Worm (Caenorhabditis elegans) whole organism, midembryonic: ENCODE data around the gene Y58A7A.5.

Experiments used
- T22C8.4 ChIP-seq: fragments of 200-800 bp; sonication (Bioruptor generic); IDR thresholded peaks from 2 replicates; pipeline ENCODE4 v1.3.6; 2022; ENCODE audit warnings: missing genetic modification characterization, missing compliant biosample characterization
- cog-1 ChIP-seq: sonication (generic microtip); optimal IDR thresholded peaks from 2 replicates; lab custom pipeline; 2016; ENCODE audit warnings: missing genetic modification characterization, missing compliant biosample characterization
- flt-1 ChIP-seq: fragments of 200-800 bp; sonication (Bioruptor generic); IDR thresholded peaks from 2 replicates; pipeline ENCODE4 v1.3.6; 2022; ENCODE audit warnings: missing genetic modification characterization, missing compliant biosample characterization
- klf-2 ChIP-seq: fragments of 200-800 bp; sonication (Bioruptor generic); conservative IDR thresholded peaks from 2 replicates; pipeline ENCODE4 v1.3.6; 2022; ENCODE audit warnings: missing genetic modification reagents, missing genetic modification characterization, missing compliant biosample characterization
- med-1 ChIP-seq: sonication (generic microtip); optimal IDR thresholded peaks from 2 replicates; lab custom pipeline; 2017; ENCODE audit warnings: missing genetic modification characterization, mild to moderate bottlenecking, missing compliant biosample characterization, antibody characterized with exemption, missing genetic modification reagents; ENCODE audit not compliant: insufficient read depth
- ref-1 ChIP-seq: fragments of 200-800 bp; sonication (Bioruptor generic); conservative IDR thresholded peaks from 2 replicates; pipeline ENCODE4 v1.3.6; 2022; ENCODE audit warnings: missing genetic modification reagents, missing genetic modification characterization, missing compliant biosample characterization
- tab-1 ChIP-seq: fragments of 200-800 bp; sonication (Bioruptor generic); IDR thresholded peaks from 2 replicates; pipeline ENCODE4 v1.3.6; 2022; ENCODE audit warnings: missing genetic modification characterization, missing compliant biosample characterization
- ztf-23 ChIP-seq: fragments of 200-800 bp; sonication (Bioruptor generic); IDR thresholded peaks from 2 replicates; pipeline ENCODE4 v1.3.6; 2022; ENCODE audit warnings: missing genetic modification reagents, missing genetic modification characterization, missing compliant biosample characterization
- ztf-29 ChIP-seq: fragments of 200-800 bp; sonication (Bioruptor generic); IDR thresholded peaks from 2 replicates; pipeline ENCODE4 v1.3.6; 2022; ENCODE audit warnings: missing genetic modification reagents, missing genetic modification characterization, missing compliant biosample characterization

Y58A7A.5 gene

DNA sequence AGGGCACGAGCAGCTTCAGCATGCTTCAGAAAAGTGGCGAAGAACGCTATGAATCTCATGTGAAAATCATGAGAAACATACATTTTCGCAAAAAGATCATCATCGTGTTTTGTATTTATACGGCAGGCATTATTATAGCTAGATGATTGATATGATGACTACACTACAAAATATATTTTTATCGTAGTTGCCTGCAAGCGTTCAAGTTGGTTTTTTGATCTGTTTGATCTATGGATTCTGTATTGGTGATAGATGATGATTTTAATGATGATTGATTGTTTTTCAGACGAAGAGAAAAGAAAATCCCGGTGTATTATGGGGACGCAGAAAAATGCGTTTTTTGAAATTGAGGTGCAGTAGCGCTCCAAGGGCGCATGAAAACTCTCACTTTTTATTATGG is 23.9 kb upstream of the Y58A7A.5 start, which contains the start of gene ugt-63:
TSS of gene ugt-63 (minus strand) at position 89 of the 400 bp plus-strand sequence.
- TF ChIP-seq ztf-29 (GFP tag; lab: Robert Waterston, UW) (no peak), tab-1 (no peak), med-1 (GFP tag; lab: Kevin White, UChicago) (no peak), ztf-23 (GFP tag; lab: Robert Waterston, UW) (no peak), T22C8.4 (GFP tag; lab: Robert Waterston, UW) (no peak), klf-2 (GFP tag; lab: Robert Waterston, UW) (no peak), ref-1 (GFP tag; lab: Robert Waterston, UW) (no peak), flt-1 (GFP tag; lab: Robert Waterston, UW) (no peak), cog-1 (tag; lab: Kevin White, UChicago) (no peak)

DNA sequence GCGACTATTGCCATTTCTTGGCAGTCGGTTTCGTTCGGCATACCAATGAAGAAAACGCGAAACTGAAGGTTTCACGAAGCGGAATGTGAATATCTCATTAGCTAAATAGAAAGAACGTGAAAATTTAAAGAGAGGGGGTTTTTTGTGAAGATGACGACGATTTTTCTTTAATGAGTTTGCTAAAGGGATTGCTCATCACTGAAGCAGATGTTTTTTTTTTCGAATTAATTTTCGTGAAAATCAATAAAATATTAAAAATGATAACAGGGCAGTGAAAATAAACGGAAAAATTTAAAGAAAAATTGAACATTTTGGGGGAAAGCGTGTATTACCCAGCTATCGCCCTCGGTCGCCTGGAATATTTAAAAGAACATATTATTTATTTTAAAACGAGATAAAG is 21.0 kb upstream of the Y58A7A.5 start, which contains the start of gene srab-3:
TSS of gene srab-3 (minus strand) at position 101 of the 400 bp plus-strand sequence.
- TF ChIP-seq ref-1 (GFP tag; lab: Robert Waterston, UW) (no peak), cog-1 (tag; lab: Kevin White, UChicago) (no peak), tab-1 (no peak), med-1 (GFP tag; lab: Kevin White, UChicago) (no peak), flt-1 (GFP tag; lab: Robert Waterston, UW) (no peak), T22C8.4 (GFP tag; lab: Robert Waterston, UW) (no peak), ztf-23 (GFP tag; lab: Robert Waterston, UW) (no peak), klf-2 (GFP tag; lab: Robert Waterston, UW) (no peak), ztf-29 (GFP tag; lab: Robert Waterston, UW) (no peak)

DNA sequence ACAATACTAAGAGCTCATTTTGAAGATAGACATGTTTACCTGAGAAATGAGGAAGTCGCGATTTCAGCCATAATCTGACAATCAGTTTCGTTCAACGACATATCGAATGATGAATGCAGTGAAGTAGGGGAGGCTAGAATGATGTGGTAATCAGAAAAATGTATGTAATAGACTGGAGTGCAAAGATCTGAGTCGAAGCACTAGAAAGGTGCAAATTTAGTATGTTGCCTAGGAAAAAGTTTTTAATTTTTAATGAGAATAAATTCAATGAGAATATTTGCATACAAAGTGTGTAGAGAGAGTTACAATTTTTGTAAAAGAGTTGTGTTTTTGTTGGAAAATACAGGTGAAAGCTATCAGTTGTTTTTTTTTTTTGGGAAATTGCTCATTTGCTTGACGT is 18.2 kb upstream of the Y58A7A.5 start, which contains the start of gene srab-2:
TSS of gene srab-2 (minus strand) at position 101 of the 400 bp plus-strand sequence.
- TF ChIP-seq tab-1, result no peak
- TF ChIP-seq med-1 (GFP tag; lab: Kevin White, UChicago), result no peak
- TF ChIP-seq cog-1 (tag; lab: Kevin White, UChicago), result no peak
- no peak for TF ChIP-seq flt-1 (GFP tag; lab: Robert Waterston, UW)
- TF ChIP-seq ztf-23 (GFP tag; lab: Robert Waterston, UW), result no peak
- no peak for TF ChIP-seq ref-1 (GFP tag; lab: Robert Waterston, UW)
- TF ChIP-seq klf-2 (GFP tag; lab: Robert Waterston, UW), result no peak
- TF ChIP-seq ztf-29 (GFP tag; lab: Robert Waterston, UW), result no peak

DNA sequence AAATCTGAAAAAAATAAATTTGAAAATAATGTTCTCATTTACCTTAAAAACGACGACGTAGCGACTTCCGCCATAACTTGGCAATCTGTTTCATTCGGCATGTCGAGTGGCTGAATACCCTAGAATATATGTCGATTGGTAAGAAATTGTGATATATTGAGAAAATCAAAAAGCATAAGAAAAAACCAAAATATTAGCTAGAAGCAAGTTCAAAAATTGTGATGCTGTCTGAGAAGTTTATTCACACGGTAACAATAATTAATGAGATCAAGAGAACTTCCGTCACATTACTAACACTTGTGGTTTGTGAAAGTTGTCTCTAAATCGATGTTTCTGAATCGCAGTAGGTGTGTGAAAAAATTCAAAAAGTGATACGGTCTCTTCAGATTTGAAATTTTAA is 15.2 kb upstream of the Y58A7A.5 start, which contains the start of gene srab-1:
TSS of gene srab-1 (minus strand) at position 101 of the 400 bp plus-strand sequence.
- no peak for TF ChIP-seq ztf-29 (GFP tag; lab: Robert Waterston, UW)
- TF ChIP-seq ztf-23 (GFP tag; lab: Robert Waterston, UW), result no peak
- no peak for TF ChIP-seq flt-1 (GFP tag; lab: Robert Waterston, UW)
- TF ChIP-seq cog-1 (tag; lab: Kevin White, UChicago), result no peak
- no peak for TF ChIP-seq T22C8.4 (GFP tag; lab: Robert Waterston, UW)
- TF ChIP-seq med-1 (GFP tag; lab: Kevin White, UChicago), result no peak
- no peak for TF ChIP-seq ref-1 (GFP tag; lab: Robert Waterston, UW)
- no peak for TF ChIP-seq klf-2 (GFP tag; lab: Robert Waterston, UW)
- TF ChIP-seq tab-1, result no peak

DNA sequence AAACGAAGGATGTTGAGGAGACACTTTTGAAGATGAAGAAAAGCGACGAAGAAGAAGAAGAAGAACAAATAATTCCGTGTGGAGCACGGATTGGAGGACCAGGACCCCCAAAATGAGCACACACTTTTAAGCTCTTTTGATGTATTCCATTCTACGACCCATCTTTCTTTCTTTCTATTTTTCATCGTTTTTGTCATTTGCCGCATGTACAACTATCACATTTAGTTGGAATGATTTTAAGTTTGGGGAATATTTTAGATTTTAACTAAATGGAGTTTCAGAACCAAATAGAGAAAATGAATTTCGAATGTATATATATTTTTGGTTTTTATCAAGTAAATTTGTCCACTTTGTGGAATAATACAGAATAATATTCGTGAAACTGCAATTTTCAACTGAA is 12.2 kb upstream of the Y58A7A.5 start, which contains the start of gene unc-46:
TSS of gene unc-46 (minus strand) at position 101 of the 400 bp plus-strand sequence.
- TF ChIP-seq ztf-29 (GFP tag; lab: Robert Waterston, UW) (no peak), med-1 (GFP tag; lab: Kevin White, UChicago) (no peak), ztf-23 (GFP tag; lab: Robert Waterston, UW) (no peak)

DNA sequence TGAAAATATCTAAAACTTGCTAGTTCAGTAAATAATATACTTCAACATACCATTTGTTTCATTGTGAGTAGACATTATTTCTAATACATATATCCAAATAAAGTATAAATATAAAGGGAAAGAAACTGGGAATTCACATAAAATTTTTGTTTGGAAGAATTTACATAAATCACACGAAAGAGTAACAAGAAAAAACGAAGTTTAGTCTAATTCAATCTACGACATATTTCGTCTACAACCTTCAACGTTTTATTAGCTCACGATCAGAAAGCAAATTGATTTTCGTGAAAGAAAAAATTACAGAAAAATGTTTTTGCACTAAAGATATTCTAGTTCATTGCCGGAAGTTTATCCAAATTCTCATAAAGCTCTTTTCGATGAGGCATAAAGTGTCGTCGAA is 10.3 kb upstream of the Y58A7A.5 start, which contains the start of gene C04F5.2:
TSS of gene C04F5.2 (minus strand) at position 101 of the 400 bp plus-strand sequence.
- TF ChIP-seq ztf-23 (GFP tag; lab: Robert Waterston, UW) (no peak), klf-2 (GFP tag; lab: Robert Waterston, UW) (no peak), flt-1 (GFP tag; lab: Robert Waterston, UW) (no peak), ztf-29 (GFP tag; lab: Robert Waterston, UW) (no peak), ref-1 (GFP tag; lab: Robert Waterston, UW) (no peak), med-1 (GFP tag; lab: Kevin White, UChicago) (no peak), T22C8.4 (GFP tag; lab: Robert Waterston, UW) (no peak), cog-1 (tag; lab: Kevin White, UChicago) (no peak), tab-1 (no peak)

DNA sequence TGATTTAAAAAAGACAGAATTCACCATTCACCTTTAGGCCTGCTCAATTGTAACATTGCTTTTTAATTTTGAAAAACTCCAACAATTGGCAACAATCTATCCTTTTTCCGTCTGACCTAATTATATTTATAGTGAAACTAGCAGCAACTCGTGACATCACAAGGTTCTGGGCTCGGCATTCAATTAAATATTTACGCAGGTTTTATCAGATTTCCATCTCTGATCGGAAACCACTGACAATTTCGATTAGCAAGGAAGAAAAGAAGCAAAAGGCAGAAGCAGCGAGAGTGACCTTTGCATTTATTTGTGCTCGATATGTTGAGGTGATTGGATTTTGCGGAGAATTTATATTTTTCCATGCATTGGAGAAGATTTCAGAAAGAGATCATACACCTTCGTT is 3.6 kb upstream of the Y58A7A.5 start:
- TF ChIP-seq cog-1 (tag; lab: Kevin White, UChicago) (no peak), ztf-23 (GFP tag; lab: Robert Waterston, UW) (no peak), med-1 (GFP tag; lab: Kevin White, UChicago) (no peak), flt-1 (GFP tag; lab: Robert Waterston, UW) (no peak), ref-1 (GFP tag; lab: Robert Waterston, UW) (no peak), tab-1 (no peak)

DNA sequence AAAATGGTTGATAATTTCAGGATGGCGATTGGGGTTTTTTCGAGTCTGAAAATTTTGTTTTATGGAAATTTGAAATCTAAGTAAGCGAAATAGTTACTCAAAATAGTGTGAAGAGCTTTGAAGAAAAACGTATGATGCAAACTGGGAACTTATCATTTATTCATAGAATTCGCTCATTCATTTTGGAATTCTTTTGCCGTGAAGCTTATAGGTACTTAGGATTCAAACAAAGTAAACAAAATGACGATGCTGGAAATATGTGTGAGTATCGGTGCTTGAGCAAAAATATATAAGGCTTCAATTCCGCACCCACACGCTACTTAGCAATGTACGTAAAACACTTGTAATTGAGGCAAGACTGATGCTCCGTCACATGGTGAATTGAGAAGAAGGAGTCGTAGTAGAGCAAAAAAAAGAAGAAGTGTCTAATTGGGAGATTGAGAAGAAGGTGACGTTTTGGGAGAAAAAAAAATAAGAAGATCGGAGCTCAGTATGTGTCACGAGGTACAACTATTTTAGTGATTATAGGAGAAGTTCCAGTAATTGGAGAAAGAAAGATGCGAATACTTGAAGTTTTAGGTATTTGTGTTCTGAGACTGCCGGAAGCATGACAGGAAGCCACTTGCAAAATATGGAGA is 2.8 kb upstream of the Y58A7A.5 start, which contains the start of gene glb-32:
TSS of gene glb-32 (minus strand) at position 51 of the 638 bp plus-strand sequence.
- no peak for TF ChIP-seq med-1 (GFP tag; lab: Kevin White, UChicago)
- no peak for TF ChIP-seq ref-1 (GFP tag; lab: Robert Waterston, UW)
- no peak for TF ChIP-seq ztf-29 (GFP tag; lab: Robert Waterston, UW)
- no peak for TF ChIP-seq ztf-23 (GFP tag; lab: Robert Waterston, UW)
- TF ChIP-seq cog-1 (tag; lab: Kevin White, UChicago), result no peak
- no peak for TF ChIP-seq T22C8.4 (GFP tag; lab: Robert Waterston, UW)
- no peak for TF ChIP-seq flt-1 (GFP tag; lab: Robert Waterston, UW)
- no peak for TF ChIP-seq tab-1
- TF ChIP-seq klf-2 (GFP tag; lab: Robert Waterston, UW), result no peak

DNA sequence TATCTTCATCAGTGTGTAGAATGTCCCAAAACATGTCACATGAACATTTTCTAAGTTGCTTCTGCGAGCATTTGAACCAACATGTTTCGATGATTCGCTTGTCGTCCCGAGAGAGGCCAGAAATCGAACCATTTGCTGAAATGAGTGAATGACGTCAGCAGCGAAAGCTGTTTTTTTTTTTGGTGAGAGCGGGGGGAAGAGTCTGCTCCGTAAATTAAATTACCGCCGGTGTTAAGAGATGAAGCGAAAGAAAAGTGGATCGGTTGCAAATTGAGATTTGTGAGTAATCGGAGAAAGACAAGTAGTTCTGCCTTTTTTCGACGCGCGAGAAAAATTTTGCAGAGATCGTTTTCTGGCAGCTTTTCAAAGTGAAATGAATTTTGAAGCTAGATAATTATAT is 1.5 kb upstream of the Y58A7A.5 start:
- no peak for TF ChIP-seq klf-2 (GFP tag; lab: Robert Waterston, UW)
